Fruit fly (Drosophila melanogaster) whole organism, adult: Measurements from ENCODE around the gene PK1-R.

Experiments
- CG33017 ChIP-seq: fragments of 200-800 bp; sonication (Bioruptor generic); optimal IDR thresholded peaks from 2 replicates; lab custom pipeline; 2018; ENCODE audit warnings: missing biosample characterization, mild to moderate bottlenecking, missing genetic modification characterization, moderate library complexity
- CG5204 ChIP-seq: fragments of 200-800 bp; sonication (Bioruptor generic); optimal IDR thresholded peaks from 2 replicates; lab custom pipeline; 2016; ENCODE audit warnings: missing biosample characterization, missing genetic modification characterization
- CG7101 ChIP-seq: fragments of 200-800 bp; sonication (Bioruptor generic); optimal IDR thresholded peaks from 2 replicates; lab custom pipeline; 2018; ENCODE audit warnings: missing biosample characterization, mild to moderate bottlenecking, missing genetic modification characterization, moderate library complexity
- Clk ChIP-seq: fragments of 200-800 bp; sonication (Bioruptor generic); optimal IDR thresholded peaks from 2 replicates; lab custom pipeline; 2017; ENCODE audit warnings: missing biosample characterization, missing genetic modification characterization
- cnc ChIP-seq, 2 experiments: fragments of >200 bp; optimal IDR thresholded peaks; 2 replicates each; lab custom pipeline; 2017
- kay ChIP-seq: fragments of 200-800 bp; sonication (Bioruptor generic); peaks from one replicate; lab custom pipeline; 2016; ENCODE audit warnings: missing biosample characterization, missing genetic modification characterization, borderline replicate concordance
- ovo ChIP-seq: fragments of 200-800 bp; sonication (Bioruptor generic); optimal IDR thresholded peaks from 2 replicates; lab custom pipeline; 2016; ENCODE audit warnings: missing biosample characterization, missing genetic modification characterization
- toe ChIP-seq: fragments of 200-800 bp; sonication (Bioruptor generic); optimal IDR thresholded peaks from 2 replicates; lab custom pipeline; 2016; ENCODE audit warnings: missing biosample characterization, missing genetic modification characterization

dm6 chr3R:14103022-14103421 lies at the start of gene PK1-R:
- no peak for TF ChIP-seq toe (GFP tag; lab: Kevin White, UChicago)
- TF ChIP-seq CG5204 (GFP tag; lab: Kevin White, UChicago) = no peak
- no peak for TF ChIP-seq Clk
- TF ChIP-seq cnc (optimal IDR thresholded peaks at IDR 0.05; lab: Kevin White, UChicago) = no peak
- TF ChIP-seq CG7101 (tag; lab: Kevin White, UChicago) = no peak
- no peak for TF ChIP-seq kay
- no peak for TF ChIP-seq CG33017 (tag; lab: Kevin White, UChicago)
- no peak for TF ChIP-seq ovo (GFP tag; lab: Kevin White, UChicago)
